Fruit fly (Drosophila melanogaster): ENCODE results near the gene teq.

DNA sequence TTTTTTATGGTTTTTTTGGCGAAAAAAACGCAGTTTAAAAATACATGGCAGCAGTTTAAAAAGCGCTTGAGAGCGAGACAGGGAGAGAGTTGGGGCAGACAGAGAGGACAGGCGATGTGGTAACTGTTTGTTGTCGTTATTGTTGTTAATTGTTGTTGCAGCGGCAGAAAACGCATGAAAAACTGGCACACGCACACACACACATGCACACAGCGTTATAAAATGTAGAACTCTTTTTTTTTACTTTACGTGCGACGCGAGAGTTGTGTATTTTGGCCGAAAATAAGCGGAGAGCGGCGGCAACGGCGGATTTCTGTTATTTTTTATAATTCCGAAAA, 50.4 kb downstream of the teq start:
- TF ChIP-seq EcR (GFP tag; optimal IDR thresholded peaks at IDR 0.05) (no peak), CG13204 (GFP tag; optimal IDR thresholded peaks at IDR 0.05) (no peak)
